Worm (Caenorhabditis elegans): ENCODE measurements around the gene cas-1.

Gene cas-1

ce11 chrX:16813606-16814330 lies at the start of gene cas-1:
Gene cas-1, minus strand, starts transcription at chrX:16813656.
- peak; percentile 28 for TF ChIP-seq egl-5 (tag; optimal IDR thresholded peaks at IDR 0.05)
- TF ChIP-seq lsy-12 (tag; optimal IDR thresholded peaks at IDR 0.05), result no peak
- TF ChIP-seq nhr-237 (tag; optimal IDR thresholded peaks at IDR 0.05), result no peak
- peak; percentile 42 for TF ChIP-seq jun-1 (tag; optimal IDR thresholded peaks at IDR 0.05)
- peak; percentile 77 for TF ChIP-seq pha-4 (tag; optimal IDR thresholded peaks at IDR 0.05)
- peak; percentile 66 for TF ChIP-seq fos-1 (tag; optimal IDR thresholded peaks at IDR 0.05)
- peak; percentile 26 for TF ChIP-seq nhr-25 (tag; optimal IDR thresholded peaks at IDR 0.05)
- peak; percentile 32 for TF ChIP-seq lin-15B (tag; optimal IDR thresholded peaks at IDR 0.05)
- TF ChIP-seq lin-39 (tag; optimal IDR thresholded peaks at IDR 0.05), result peak; percentile 55
- TF ChIP-seq nfya-1 (tag; optimal IDR thresholded peaks at IDR 0.05; ENCODE audit: insufficient read depth), result peak; percentile 48
- TF ChIP-seq R02D3.7 (tag; optimal IDR thresholded peaks at IDR 0.05), result no peak
- no peak for TF ChIP-seq mdl-1 (tag; optimal IDR thresholded peaks at IDR 0.05)
- peak; percentile 32 for TF ChIP-seq nhr-23 (tag; optimal IDR thresholded peaks at IDR 0.05)
- TF ChIP-seq nhr-11 (tag; optimal IDR thresholded peaks at IDR 0.05), result no peak
- peak; percentile 49 for TF ChIP-seq hmg-11 (tag; optimal IDR thresholded peaks at IDR 0.05)

DNA sequence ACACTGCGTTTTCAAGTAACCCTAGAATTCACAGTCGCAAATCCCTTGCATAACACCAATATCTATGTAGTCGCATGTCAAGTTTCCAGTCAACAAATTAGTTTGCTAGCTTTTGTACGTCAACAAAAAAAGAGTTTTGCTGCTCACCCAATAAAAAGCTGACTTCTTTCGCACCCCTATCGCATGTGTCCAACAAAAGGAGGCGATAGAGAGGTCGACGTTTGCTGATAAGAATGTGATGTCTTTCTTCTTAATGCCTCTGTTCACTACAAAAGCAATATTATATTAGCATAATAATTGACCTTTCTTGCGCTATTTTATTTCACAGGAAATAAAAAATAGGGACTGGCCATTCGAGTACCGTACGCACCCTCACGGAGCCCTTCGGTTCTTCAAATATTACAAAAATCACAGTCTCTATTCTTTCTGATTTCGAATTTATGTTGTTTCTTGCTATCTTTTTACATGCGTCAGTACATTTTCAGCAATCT lies 46.5 kb upstream of the cas-1 start, which contains the start of gene T20F7.3:
Gene T20F7.3, plus strand, starts transcription at position 441 of the 491 bp plus-strand sequence.
- TF ChIP-seq lin-15B (tag; optimal IDR thresholded peaks at IDR 0.05) (no peak), egl-5 (tag; optimal IDR thresholded peaks at IDR 0.05) (no peak), mml-1 (tag; optimal IDR thresholded peaks at IDR 0.05) (no peak), elt-2 (tag; optimal IDR thresholded peaks at IDR 0.05) (peak; percentile 64)

DNA sequence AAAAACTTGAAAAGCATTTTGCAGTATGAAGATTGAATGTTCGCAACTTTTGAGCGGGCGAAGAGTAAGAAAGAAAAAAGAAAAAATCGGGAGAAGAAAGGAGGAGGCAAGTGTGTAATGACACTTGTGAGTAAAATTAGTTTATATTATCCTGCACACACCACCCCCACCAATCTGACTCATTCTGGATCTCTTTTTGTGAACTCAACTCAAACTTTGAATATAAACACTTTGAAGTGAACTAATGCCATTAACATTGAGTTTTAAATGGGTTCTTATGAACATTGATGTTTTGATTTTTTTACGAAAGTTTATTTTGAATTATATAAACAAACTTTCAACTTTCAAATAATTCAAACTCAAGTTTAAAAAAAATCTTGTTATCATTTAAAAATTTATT lies 31.5 kb upstream of the cas-1 start, which contains the start of gene F41G4.8:
Gene F41G4.8, minus strand, starts transcription at position 101 of the 400 bp plus-strand sequence.
- TF ChIP-seq tbx-2 (tag; optimal IDR thresholded peaks at IDR 0.05) (no peak), nhr-23 (tag; optimal IDR thresholded peaks at IDR 0.05) (no peak), ama-1 (optimal IDR thresholded peaks at IDR 0.05) (no peak), mdl-1 (tag; optimal IDR thresholded peaks at IDR 0.05) (no peak), egl-27 (tag; optimal IDR thresholded peaks at IDR 0.05) (no peak)

DNA sequence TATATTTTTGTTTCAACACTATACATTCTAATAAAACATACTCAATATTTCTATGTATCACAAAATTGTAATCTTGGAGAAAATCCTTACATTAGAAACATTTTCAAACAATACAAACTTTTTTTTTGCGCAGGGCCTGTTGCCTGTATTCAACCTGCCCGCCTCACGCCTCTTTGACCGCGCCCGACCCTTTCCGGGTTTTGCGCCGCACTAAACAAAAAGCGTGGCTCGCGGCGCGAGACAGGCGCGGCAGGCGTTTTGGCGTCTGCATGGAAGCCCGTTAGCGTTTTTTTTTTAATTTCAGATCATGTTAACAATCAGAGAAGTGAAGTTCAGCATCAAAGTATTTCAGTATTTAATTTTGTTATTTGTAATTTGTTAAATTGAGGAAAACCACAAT lies 29.5 kb upstream of the cas-1 start:
- TF ChIP-seq hmg-11 (tag; optimal IDR thresholded peaks at IDR 0.05) (no peak), daf-12 (tag; optimal IDR thresholded peaks at IDR 0.05) (no peak), lsy-12 (tag; optimal IDR thresholded peaks at IDR 0.05) (no peak), ceh-9 (tag; optimal IDR thresholded peaks at IDR 0.05) (no peak), pqm-1 (tag; optimal IDR thresholded peaks at IDR 0.05) (no peak), elt-2 (tag; optimal IDR thresholded peaks at IDR 0.05) (no peak), ceh-82 (tag; optimal IDR thresholded peaks at IDR 0.05) (no peak), elt-1 (tag; optimal IDR thresholded peaks at IDR 0.05) (no peak), ztf-4 (tag; optimal IDR thresholded peaks at IDR 0.05) (no peak), ztf-11 (tag; optimal IDR thresholded peaks at IDR 0.05) (no peak), lin-15B (tag; optimal IDR thresholded peaks at IDR 0.05) (no peak), ceh-16 (tag; optimal IDR thresholded peaks at IDR 0.05) (no peak), aly-2 (tag; optimal IDR thresholded peaks at IDR 0.05) (no peak), snpc-4 (tag; optimal IDR thresholded peaks at IDR 0.05) (no peak), tbx-2 (tag; optimal IDR thresholded peaks at IDR 0.05) (no peak), skn-1 (tag; optimal IDR thresholded peaks at IDR 0.05) (no peak), nhr-237 (tag; optimal IDR thresholded peaks at IDR 0.05) (no peak)

- TF ChIP-seq mml-1 (tag; optimal IDR thresholded peaks at IDR 0.05), result no peak
- TF ChIP-seq unc-62 (GFP tag; optimal IDR thresholded peaks at IDR 0.05), result no peak
- no peak for TF ChIP-seq mdl-1 (tag; optimal IDR thresholded peaks at IDR 0.05)
- no peak for TF ChIP-seq aly-2 (tag; optimal IDR thresholded peaks at IDR 0.05)
- no peak for TF ChIP-seq ceh-9 (tag; optimal IDR thresholded peaks at IDR 0.05)
- TF ChIP-seq fkh-10 (GFP tag; optimal IDR thresholded peaks at IDR 0.05), result no peak
- no peak for TF ChIP-seq snpc-4 (tag; optimal IDR thresholded peaks at IDR 0.05)
- TF ChIP-seq nhr-28 (tag; optimal IDR thresholded peaks at IDR 0.05), result no peak
- TF ChIP-seq ceh-28 (tag; optimal IDR thresholded peaks at IDR 0.05), result no peak
- no peak for TF ChIP-seq elt-2 (tag; optimal IDR thresholded peaks at IDR 0.05)
- no peak for TF ChIP-seq lsy-12 (tag; optimal IDR thresholded peaks at IDR 0.05)
- no peak for TF ChIP-seq tbx-2 (tag; optimal IDR thresholded peaks at IDR 0.05)
- no peak for TF ChIP-seq fkh-2 (tag; optimal IDR thresholded peaks at IDR 0.05)
- TF ChIP-seq fos-1 (tag; optimal IDR thresholded peaks at IDR 0.05), result no peak
- no peak for TF ChIP-seq nhr-43 (tag; optimal IDR thresholded peaks at IDR 0.05; ENCODE audit: poor library complexity, severe bottlenecking)
- no peak for TF ChIP-seq ztf-4 (tag; optimal IDR thresholded peaks at IDR 0.05)
- TF ChIP-seq nhr-11 (tag; optimal IDR thresholded peaks at IDR 0.05), result no peak
- no peak for TF ChIP-seq jun-1 (tag; optimal IDR thresholded peaks at IDR 0.05)
- TF ChIP-seq ZK546.5 (tag; optimal IDR thresholded peaks at IDR 0.05), result no peak
- TF ChIP-seq R02D3.7 (tag; optimal IDR thresholded peaks at IDR 0.05), result no peak
These were observed 27.3 kb upstream of the cas-1 start, which contains the start of gene dyla-1 for ce11 chrX:16840738-16841137. Gene dyla-1, plus strand, starts transcription at chrX:16841038.

Measured in whole organism, L3 larva.